Worm (Caenorhabditis elegans) whole organism, late embryonic: ENCODE results near the gene fbxa-138.
A peak's percentile ranks its signal among the peaks of the same experiment; 100 is the strongest.

ENCODE experiments used
- C08G9.2 ChIP-seq: sonication (generic microtip); optimal IDR thresholded peaks from 2 replicates; lab custom pipeline; 2016; ENCODE audit warnings: mild to moderate bottlenecking, missing genetic modification characterization, moderate library complexity, missing compliant biosample characterization
- F13H6.1 ChIP-seq: sonication (generic microtip); optimal IDR thresholded peaks from 2 replicates; lab custom pipeline; 2016; ENCODE audit warnings: missing genetic modification characterization, missing compliant biosample characterization
- K02D7.2 ChIP-seq: sonication (generic microtip); optimal IDR thresholded peaks from 2 replicates; lab custom pipeline; 2017; ENCODE audit warnings: mild to moderate bottlenecking, missing genetic modification characterization, missing compliant biosample characterization
- K09A11.1 ChIP-seq: sonication (generic microtip); optimal IDR thresholded peaks from 2 replicates; lab custom pipeline; 2017; ENCODE audit warnings: antibody characterized with exemption, mild to moderate bottlenecking, missing genetic modification characterization, missing compliant biosample characterization; ENCODE audit not compliant: insufficient read depth
- ahr-1 ChIP-seq: sonication (generic microtip); optimal IDR thresholded peaks from 2 replicates; lab custom pipeline; 2016; ENCODE audit warnings: missing genetic modification characterization, missing compliant biosample characterization
- ama-1 ChIP-seq: fragments of 150-350 bp; optimal IDR thresholded peaks from 2 replicates; lab custom pipeline; 2014
- ceh-19 ChIP-seq: fragments of 200-800 bp; sonication (Bioruptor generic); optimal IDR thresholded peaks from 2 replicates; lab custom pipeline; 2018; ENCODE audit warnings: mild to moderate bottlenecking, missing genetic modification characterization, missing compliant biosample characterization
- ceh-22 ChIP-seq: sonication (generic microtip); optimal IDR thresholded peaks from 2 replicates; lab custom pipeline; 2017; ENCODE audit warnings: missing biosample characterization, missing genetic modification characterization
- ceh-24 ChIP-seq: sonication (generic microtip); optimal IDR thresholded peaks from 2 replicates; lab custom pipeline; 2016; ENCODE audit warnings: mild to moderate bottlenecking, missing genetic modification characterization, missing compliant biosample characterization
- ceh-31 ChIP-seq: sonication (generic microtip); optimal IDR thresholded peaks from 2 replicates; lab custom pipeline; 2016; ENCODE audit warnings: missing genetic modification characterization, missing compliant biosample characterization
- ceh-34 ChIP-seq: sonication (generic microtip); optimal IDR thresholded peaks from 2 replicates; lab custom pipeline; 2016; ENCODE audit warnings: mild to moderate bottlenecking, missing genetic modification characterization, missing compliant biosample characterization
- ceh-45 ChIP-seq: fragments of 200-800 bp; sonication (Bioruptor generic); IDR thresholded peaks from 2 replicates; pipeline ENCODE4 v1.3.6; 2022; ENCODE audit warnings: missing genetic modification reagents, missing genetic modification characterization, missing compliant biosample characterization
- ceh-9 ChIP-seq: sonication (generic microtip); optimal IDR thresholded peaks from 2 replicates; lab custom pipeline; 2016; ENCODE audit warnings: mild to moderate bottlenecking, missing genetic modification characterization, inconsistent platforms, missing compliant biosample characterization
- che-1 ChIP-seq: sonication (generic microtip); optimal IDR thresholded peaks from 2 replicates; lab custom pipeline; 2016; ENCODE audit warnings: mild to moderate bottlenecking, missing genetic modification characterization, missing compliant biosample characterization
- dmd-4 ChIP-seq: sonication (generic microtip); optimal IDR thresholded peaks from 2 replicates; lab custom pipeline; 2016; ENCODE audit warnings: borderline replicate concordance, missing genetic modification characterization, missing compliant biosample characterization
- elt-2 ChIP-seq: sonication (generic microtip); optimal IDR thresholded peaks from 2 replicates; lab custom pipeline; 2016; ENCODE audit warnings: missing genetic modification reagents, missing genetic modification characterization, missing compliant biosample characterization
- eyg-1 ChIP-seq: sonication (generic microtip); optimal IDR thresholded peaks from 2 replicates; lab custom pipeline; 2016; ENCODE audit warnings: missing genotype, missing genetic modification characterization, missing compliant biosample characterization
- fkh-6 ChIP-seq: sonication (generic microtip); optimal IDR thresholded peaks from 2 replicates; lab custom pipeline; 2016; ENCODE audit warnings: missing genetic modification characterization, missing compliant biosample characterization
- hlh-13 ChIP-seq: fragments of 200-800 bp; sonication (Bioruptor generic); optimal IDR thresholded peaks from 2 replicates; lab custom pipeline; 2018; ENCODE audit warnings: mild to moderate bottlenecking, missing genetic modification characterization, missing compliant biosample characterization
- hlh-30 ChIP-seq: sonication (generic microtip); optimal IDR thresholded peaks from 2 replicates; lab custom pipeline; 2017; ENCODE audit warnings: antibody characterized with exemption, missing genetic modification characterization, missing compliant biosample characterization; ENCODE audit not compliant: insufficient read depth
- hlh-8 ChIP-seq: sonication (generic microtip); optimal IDR thresholded peaks from 2 replicates; lab custom pipeline; 2016; ENCODE audit warnings: missing genotype, missing genetic modification characterization, missing compliant biosample characterization
- lim-6 ChIP-seq: sonication (generic microtip); optimal IDR thresholded peaks from 2 replicates; lab custom pipeline; 2016; ENCODE audit warnings: missing genetic modification characterization, missing compliant biosample characterization
- madf-2 ChIP-seq: sonication (generic microtip); optimal IDR thresholded peaks from 2 replicates; lab custom pipeline; 2017; ENCODE audit warnings: missing genetic modification characterization, missing compliant biosample characterization
- nfya-1 ChIP-seq: sonication (generic microtip); optimal IDR thresholded peaks from 2 replicates; lab custom pipeline; 2017; ENCODE audit warnings: missing genetic modification characterization, mild to moderate bottlenecking, missing compliant biosample characterization, antibody characterized with exemption, moderate library complexity
- nhr-11 ChIP-seq: fragments of 150-350 bp; optimal IDR thresholded peaks from 2 replicates; lab custom pipeline; 2014; ENCODE audit warnings: missing biosample characterization, missing genetic modification characterization
- npax-4 ChIP-seq: sonication (generic microtip); optimal IDR thresholded peaks from 2 replicates; lab custom pipeline; 2016; ENCODE audit warnings: missing genetic modification characterization, missing compliant biosample characterization
- odd-2 ChIP-seq: sonication (generic microtip); optimal IDR thresholded peaks from 2 replicates; lab custom pipeline; 2017; ENCODE audit warnings: antibody characterized with exemption, mild to moderate bottlenecking, missing genetic modification characterization, missing compliant biosample characterization
- pag-3 ChIP-seq: sonication (generic microtip); optimal IDR thresholded peaks from 2 replicates; lab custom pipeline; 2016; ENCODE audit warnings: missing compliant biosample characterization, missing genetic modification characterization, borderline replicate concordance
- pat-9 ChIP-seq: fragments of 200-800 bp; sonication (Bioruptor generic); optimal IDR thresholded peaks from 2 replicates; lab custom pipeline; 2018; ENCODE audit warnings: mild to moderate bottlenecking, missing genetic modification characterization, moderate library complexity, missing compliant biosample characterization
- pax-1 ChIP-seq: fragments of 150-350 bp; optimal IDR thresholded peaks from 2 replicates; lab custom pipeline; 2014; ENCODE audit warnings: missing biosample characterization, missing genetic modification characterization
- pha-4 ChIP-seq: fragments of 150-350 bp; optimal IDR thresholded peaks from 2 replicates; lab custom pipeline; 2018; ENCODE audit warnings: missing biosample characterization, missing genetic modification reagents, missing genetic modification characterization
- pqm-1 ChIP-seq: sonication (generic microtip); optimal IDR thresholded peaks from 2 replicates; lab custom pipeline; 2016; ENCODE audit warnings: missing genetic modification characterization, missing compliant biosample characterization
- pros-1 ChIP-seq: fragments of 150-350 bp; optimal IDR thresholded peaks from 2 replicates; lab custom pipeline; 2014; ENCODE audit warnings: missing biosample characterization, missing genetic modification reagents, missing genetic modification characterization
- ref-2 ChIP-seq: sonication (generic microtip); optimal IDR thresholded peaks from 2 replicates; lab custom pipeline; 2016; ENCODE audit warnings: missing genetic modification characterization, missing compliant biosample characterization
- sdc-2 ChIP-seq: sonication (generic microtip); optimal IDR thresholded peaks from 2 replicates; lab custom pipeline; 2016; ENCODE audit warnings: missing genotype, missing genetic modification characterization, missing compliant biosample characterization
- sox-2 ChIP-seq: fragments of 200-800 bp; sonication (Bioruptor generic); IDR thresholded peaks from 2 replicates; pipeline ENCODE4 v1.3.6; 2022; ENCODE audit warnings: missing genetic modification reagents, missing genetic modification characterization, missing compliant biosample characterization
- sox-4 ChIP-seq: sonication (generic microtip); optimal IDR thresholded peaks from 2 replicates; lab custom pipeline; 2017; ENCODE audit warnings: mild to moderate bottlenecking, missing genetic modification characterization, inconsistent platforms, missing compliant biosample characterization
- syd-9 ChIP-seq: sonication (generic microtip); optimal IDR thresholded peaks from 2 replicates; lab custom pipeline; 2016; ENCODE audit warnings: mild to moderate bottlenecking, missing genetic modification characterization, moderate library complexity, missing compliant biosample characterization
- tbx-2 ChIP-seq: sonication (generic microtip); optimal IDR thresholded peaks from 2 replicates; lab custom pipeline; 2016; ENCODE audit warnings: missing genetic modification characterization, missing compliant biosample characterization
- unc-55 ChIP-seq: sonication (generic microtip); optimal IDR thresholded peaks from 2 replicates; lab custom pipeline; 2017; ENCODE audit warnings: missing biosample characterization, missing genetic modification reagents, missing genetic modification characterization

Gene fbxa-138

DNA sequence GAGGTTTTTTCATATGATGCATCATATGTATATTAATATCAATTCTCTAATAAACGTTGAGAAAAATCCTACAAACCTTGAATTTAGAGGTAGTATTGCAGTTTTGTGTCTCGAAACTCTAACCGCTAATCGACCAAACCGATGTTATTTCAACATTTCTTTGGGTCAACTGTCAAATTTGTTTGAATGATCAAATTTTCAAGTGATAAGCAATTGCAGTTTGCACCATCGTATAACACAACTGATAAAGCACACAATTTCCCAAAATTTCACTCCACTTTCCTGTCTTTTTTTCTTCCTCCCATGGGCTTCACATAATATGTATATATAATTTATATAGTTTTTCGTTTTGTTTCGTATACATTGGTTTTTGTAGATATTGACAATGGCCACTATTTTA, at the start of gene fbxa-138, which contains the start of gene Y82E9BR.5:
TSS of gene fbxa-138 (minus strand) at position 161 of the 400 bp plus-strand sequence.
TSS of gene Y82E9BR.5 (plus strand) at position 279 of the 400 bp plus-strand sequence.
- TF ChIP-seq elt-2 (tag; lab: Kevin White, UChicago) (no peak), hlh-30 (tag; lab: Kevin White, UChicago) (no peak), hlh-8 (tag; lab: Kevin White, UChicago) (no peak), C08G9.2 (no peak), pha-4 (tag; lab: Kevin White, UChicago) (no peak), nhr-11 (no peak), ahr-1 (no peak), tbx-2 (no peak), che-1 (tag; lab: Kevin White, UChicago) (no peak), lim-6 (tag; lab: Kevin White, UChicago) (no peak)

DNA sequence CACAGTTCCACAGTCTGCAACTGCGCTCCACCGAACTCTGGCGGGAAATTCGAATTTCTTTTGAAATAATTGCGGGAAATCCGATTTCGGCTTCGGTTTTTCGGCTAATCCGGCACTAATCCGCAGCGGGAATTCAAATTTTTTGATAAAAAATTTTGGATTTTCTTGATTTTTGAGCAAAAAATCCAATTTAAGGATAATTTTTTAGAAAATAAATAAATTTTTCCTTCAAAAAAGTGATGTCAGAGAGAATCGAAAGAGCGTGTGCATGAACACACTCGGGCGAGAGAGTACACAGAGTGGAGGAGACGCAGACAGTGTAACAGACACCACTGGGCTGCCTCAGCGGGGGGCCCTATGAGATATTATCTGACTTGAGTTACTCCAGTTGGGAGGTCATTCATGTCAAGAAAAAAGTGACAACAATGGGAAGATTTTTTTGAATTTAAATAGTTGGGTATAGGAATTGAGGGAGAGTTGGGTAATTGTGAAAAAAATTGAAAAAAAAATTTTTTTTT, 45.9 kb upstream of the fbxa-138 start:
- TF ChIP-seq ref-2 = peak; percentile 54
- peak; percentile 18 for TF ChIP-seq nfya-1 (tag; lab: Kevin White, UChicago)
- TF ChIP-seq K02D7.2 (tag; lab: Kevin White, UChicago) = no peak
- TF ChIP-seq pqm-1 (tag; lab: Kevin White, UChicago) = no peak
- TF ChIP-seq hlh-30 (tag; lab: Kevin White, UChicago) = no peak

DNA sequence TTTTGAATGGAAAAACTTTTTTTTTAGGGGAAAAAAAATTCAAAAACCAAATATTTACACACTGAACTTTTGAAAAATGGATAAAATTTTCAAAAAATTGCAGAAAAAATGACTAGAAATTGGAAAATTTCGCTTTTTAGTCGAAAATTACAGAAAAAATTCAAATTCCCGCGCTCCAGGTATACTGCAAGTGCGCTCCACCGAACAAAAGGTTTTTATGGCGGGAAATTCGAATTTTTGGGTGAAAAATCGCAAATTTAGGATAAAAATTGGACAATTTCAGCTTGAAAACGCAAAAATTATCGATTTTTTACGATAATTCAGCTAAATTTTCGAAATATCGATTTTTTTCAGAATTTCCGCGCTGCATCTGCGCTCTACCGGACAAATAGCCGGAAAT, 45.2 kb upstream of the fbxa-138 start:
- TF ChIP-seq ceh-22 (tag; lab: Kevin White, UChicago) (no peak), hlh-13 (no peak), ceh-31 (tag; lab: Kevin White, UChicago) (no peak), che-1 (tag; lab: Kevin White, UChicago) (no peak), F13H6.1 (tag; lab: Kevin White, UChicago) (no peak), K02D7.2 (tag; lab: Kevin White, UChicago) (no peak), sox-4 (tag; lab: Kevin White, UChicago) (no peak), sox-2 (no peak), ama-1 (no peak), fkh-6 (tag; lab: Kevin White, UChicago) (no peak), unc-55 (GFP tag; lab: Kevin White, UChicago) (no peak), pqm-1 (tag; lab: Kevin White, UChicago) (no peak), pros-1 (tag; lab: Kevin White, UChicago) (no peak), ceh-24 (no peak), npax-4 (tag; lab: Kevin White, UChicago) (no peak)

DNA sequence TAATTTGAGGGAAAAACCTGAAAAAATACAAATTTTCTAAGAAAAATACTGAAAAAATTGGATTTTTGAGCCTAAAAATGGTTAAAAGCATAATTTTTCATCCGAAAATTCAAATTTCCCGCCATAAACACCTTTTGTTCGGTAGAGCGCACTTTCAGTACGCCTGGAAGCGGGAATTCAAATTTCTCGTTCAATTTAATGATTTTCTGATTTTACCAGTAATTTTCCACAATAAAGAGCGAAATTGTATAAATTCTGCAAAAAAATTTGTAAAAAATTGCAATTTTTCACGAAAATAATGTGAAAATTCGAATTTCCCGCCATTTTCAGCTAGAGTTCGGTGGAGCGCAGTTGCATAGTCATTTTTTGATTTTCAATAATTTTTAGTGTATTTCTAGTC, 44.4 kb upstream of the fbxa-138 start:
- TF ChIP-seq elt-2 (tag; lab: Kevin White, UChicago) (no peak), F13H6.1 (tag; lab: Kevin White, UChicago) (no peak), eyg-1 (tag; lab: Kevin White, UChicago) (no peak)

DNA sequence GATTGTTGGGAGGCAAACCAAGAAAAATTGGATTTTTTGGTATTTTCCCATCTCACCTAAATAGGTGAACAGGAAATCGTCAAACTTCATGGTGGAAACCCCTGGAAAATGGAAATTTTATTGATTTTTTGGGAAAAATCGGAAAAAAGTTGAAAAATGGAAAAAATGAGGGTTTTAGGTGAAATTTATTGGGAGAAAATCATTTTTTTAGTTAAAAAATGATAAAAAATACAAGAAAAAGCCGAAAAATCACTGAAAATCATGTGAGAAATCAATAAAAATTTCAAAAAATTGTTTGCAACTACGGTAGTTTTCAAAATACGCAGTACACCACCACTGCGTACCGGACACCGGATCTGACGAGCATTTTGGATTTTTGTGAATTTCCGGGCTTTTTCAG, 43.1 kb upstream of the fbxa-138 start, which contains the start of gene lelo-2:
TSS of gene lelo-2 (minus strand) at position 101 of the 400 bp plus-strand sequence.
- TF ChIP-seq dmd-4 (no peak), ref-2 (no peak), unc-55 (GFP tag; lab: Kevin White, UChicago) (no peak), pat-9 (no peak), ceh-34 (no peak), lim-6 (tag; lab: Kevin White, UChicago) (no peak), hlh-8 (tag; lab: Kevin White, UChicago) (no peak), elt-2 (tag; lab: Kevin White, UChicago) (no peak), K09A11.1 (tag; lab: Kevin White, UChicago) (no peak), ahr-1 (no peak), nfya-1 (tag; lab: Kevin White, UChicago) (no peak)

DNA sequence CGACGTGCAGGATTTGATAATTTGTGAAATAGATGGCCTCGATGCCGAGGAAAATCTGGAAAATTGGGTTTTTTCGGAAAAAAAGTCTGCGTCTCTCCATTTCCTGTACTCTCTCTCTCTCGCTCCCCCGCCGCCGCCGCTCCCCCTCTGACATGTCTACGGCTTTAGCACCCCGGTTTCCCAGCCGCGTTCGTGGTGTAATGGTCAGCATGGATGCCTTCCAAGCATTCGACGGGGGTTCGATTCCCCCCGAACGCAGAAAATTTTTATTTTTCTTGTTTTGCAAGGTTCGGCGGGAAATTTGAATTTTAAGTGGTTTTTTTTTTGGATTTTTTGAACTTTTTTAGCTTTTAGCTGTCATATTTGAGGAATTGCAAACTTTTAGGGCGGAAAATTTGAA, 40.3 kb upstream of the fbxa-138 start:
- TF ChIP-seq ceh-9 (tag; lab: Kevin White, UChicago) (peak; percentile 38), ama-1 (no peak), sdc-2 (peak; percentile 55), unc-55 (GFP tag; lab: Kevin White, UChicago) (no peak), tbx-2 (peak; percentile 70), pag-3 (peak; percentile 34), ref-2 (peak; percentile 50), nfya-1 (tag; lab: Kevin White, UChicago) (peak; percentile 60), pqm-1 (tag; lab: Kevin White, UChicago) (peak; percentile 47), madf-2 (tag; lab: Kevin White, UChicago) (peak; percentile 76), pax-1 (tag; lab: Kevin White, UChicago) (no peak), pros-1 (tag; lab: Kevin White, UChicago) (no peak), ceh-34 (peak; percentile 60), ceh-19 (peak; percentile 54), ceh-22 (tag; lab: Kevin White, UChicago) (no peak), ceh-45 (peak; percentile 72; the same call in 1 of the 2 replicates), odd-2 (tag; lab: Kevin White, UChicago) (no peak), syd-9 (tag; lab: Kevin White, UChicago) (no peak)
